Worm (Caenorhabditis elegans) whole organism, early embryonic: ENCODE measurements around the gene mac-1.

Source experiments
- B0310.2 ChIP-seq: sonication (generic microtip); optimal IDR thresholded peaks from 2 replicates; lab custom pipeline; 2016; ENCODE audit warnings: mild to moderate bottlenecking, missing genetic modification characterization, missing compliant biosample characterization
- F13C5.2 ChIP-seq: sonication (generic microtip); optimal IDR thresholded peaks from 2 replicates; lab custom pipeline; 2017; ENCODE audit warnings: mild to moderate bottlenecking, missing genetic modification characterization, inconsistent platforms, missing compliant biosample characterization
- aly-1 ChIP-seq: sonication (generic microtip); optimal IDR thresholded peaks from 2 replicates; lab custom pipeline; 2016; ENCODE audit warnings: missing genetic modification characterization, missing compliant biosample characterization
- ama-1 ChIP-seq: fragments of 150-350 bp; optimal IDR thresholded peaks from 2 replicates; lab custom pipeline; 2014
- ceh-13 ChIP-seq: fragments of 200-800 bp; sonication (Bioruptor generic); optimal IDR thresholded peaks from 2 replicates; lab custom pipeline; 2018; ENCODE audit warnings: mild to moderate bottlenecking, missing genetic modification characterization, missing compliant biosample characterization
- ceh-36 ChIP-seq: sonication (generic microtip); optimal IDR thresholded peaks from 2 replicates; lab custom pipeline; 2016; ENCODE audit warnings: missing genetic modification characterization, inconsistent platforms, missing compliant biosample characterization
- ets-7 ChIP-seq: sonication (generic microtip); optimal IDR thresholded peaks from 2 replicates; lab custom pipeline; 2016; ENCODE audit warnings: missing genotype, missing genetic modification characterization, missing compliant biosample characterization
- flt-1 ChIP-seq: fragments of 200-800 bp; sonication (Bioruptor generic); IDR thresholded peaks from 2 replicates; pipeline ENCODE4 v1.3.6; 2022; ENCODE audit warnings: missing genetic modification characterization, missing compliant biosample characterization
- hmbx-1 ChIP-seq: sonication (generic microtip); optimal IDR thresholded peaks from 2 replicates; lab custom pipeline; 2016; ENCODE audit warnings: mild to moderate bottlenecking, missing genetic modification characterization, missing compliant biosample characterization
- hmg-4 ChIP-seq: fragments of 200-800 bp; sonication (Bioruptor generic); optimal IDR thresholded peaks from 2 replicates; lab custom pipeline; 2018; ENCODE audit warnings: mild to moderate bottlenecking, missing genetic modification characterization, missing compliant biosample characterization
- hnd-1 ChIP-seq: sonication (generic microtip); optimal IDR thresholded peaks from 2 replicates; lab custom pipeline; 2016; ENCODE audit warnings: missing genetic modification characterization, missing compliant biosample characterization
- pes-1 ChIP-seq: fragments of 200-800 bp; sonication (Bioruptor generic); IDR thresholded peaks from 2 replicates; pipeline ENCODE4 v1.3.6; 2022; ENCODE audit warnings: missing genetic modification reagents, missing genetic modification characterization, missing compliant biosample characterization
- scrt-1 ChIP-seq: fragments of 200-800 bp; sonication (Bioruptor generic); IDR thresholded peaks from 2 replicates; pipeline ENCODE4 v1.3.6; 2022; ENCODE audit warnings: missing genetic modification characterization, missing compliant biosample characterization
- sea-1 ChIP-seq: fragments of 200-800 bp; sonication (Bioruptor generic); conservative IDR thresholded peaks from 2 replicates; pipeline ENCODE4 v1.3.6; 2022; ENCODE audit warnings: missing genetic modification characterization, missing compliant biosample characterization
- tbx-11 ChIP-seq: fragments of 200-800 bp; sonication (Bioruptor generic); IDR thresholded peaks from 2 replicates; pipeline ENCODE4 v1.3.6; 2022; ENCODE audit warnings: missing genetic modification characterization, missing compliant biosample characterization
- tbx-37 ChIP-seq: fragments of 200-800 bp; sonication (Bioruptor generic); conservative IDR thresholded peaks from 2 replicates; pipeline ENCODE4 v1.3.6; 2022; ENCODE audit warnings: missing genetic modification reagents, missing genetic modification characterization, missing compliant biosample characterization
- tra-4 ChIP-seq: sonication (generic microtip); optimal IDR thresholded peaks from 2 replicates; lab custom pipeline; 2017; ENCODE audit warnings: missing genetic modification characterization, missing compliant biosample characterization

mac-1 gene

DNA sequence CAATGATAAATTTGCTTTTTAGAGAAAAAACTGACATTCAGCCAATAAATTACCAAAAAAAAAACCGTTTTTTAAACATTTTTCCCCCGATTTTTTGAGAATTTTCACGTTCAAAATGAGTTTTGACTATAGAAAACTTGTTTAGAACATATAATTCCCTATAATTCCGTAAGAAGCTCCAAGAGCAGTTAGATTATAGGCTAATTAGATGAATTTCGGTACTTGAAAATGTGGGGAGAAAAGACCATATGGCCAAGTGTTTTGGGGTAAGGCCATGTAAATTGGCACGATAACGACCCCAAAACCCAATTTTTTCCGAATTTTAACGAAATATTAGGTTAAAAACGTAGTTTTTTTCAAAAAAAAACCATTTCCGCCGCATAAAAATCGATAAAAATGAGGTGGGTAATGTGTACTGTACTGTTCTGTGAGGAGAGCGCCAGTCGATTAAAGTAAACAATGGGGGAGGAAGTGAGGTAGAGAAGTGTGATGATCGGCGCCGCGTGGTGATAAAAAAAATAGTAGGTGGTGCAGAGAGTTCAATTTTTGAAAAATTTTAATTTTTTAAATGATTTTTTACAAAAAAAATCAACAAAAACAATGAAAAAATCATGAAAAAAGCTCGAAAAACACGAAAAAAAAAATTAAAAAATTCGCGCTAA is 12.5 kb upstream of the mac-1 start:
- TF ChIP-seq ets-7 (no peak), tra-4 (tag; lab: Kevin White, UChicago) (no peak), pes-1 (GFP tag; lab: Robert Waterston, UW) (no peak), aly-1 (no peak), flt-1 (GFP tag; lab: Robert Waterston, UW) (no peak), tbx-11 (GFP tag; lab: Robert Waterston, UW) (no peak), sea-1 (GFP tag; lab: Robert Waterston, UW) (no peak), ceh-36 (tag; lab: Kevin White, UChicago) (no peak), scrt-1 (no peak), B0310.2 (tag; lab: Kevin White, UChicago) (no peak), ama-1 (lab: Kevin White, UChicago) (no peak), tbx-37 (GFP tag; lab: Robert Waterston, UW) (no peak), hmg-4 (GFP tag; lab: Kevin White, UChicago) (no peak), hmbx-1 (tag; lab: Kevin White, UChicago) (no peak), hnd-1 (tag; lab: Kevin White, UChicago) (no peak), ceh-13 (GFP tag; lab: Kevin White, UChicago) (no peak), F13C5.2 (tag; lab: Kevin White, UChicago) (no peak)

DNA sequence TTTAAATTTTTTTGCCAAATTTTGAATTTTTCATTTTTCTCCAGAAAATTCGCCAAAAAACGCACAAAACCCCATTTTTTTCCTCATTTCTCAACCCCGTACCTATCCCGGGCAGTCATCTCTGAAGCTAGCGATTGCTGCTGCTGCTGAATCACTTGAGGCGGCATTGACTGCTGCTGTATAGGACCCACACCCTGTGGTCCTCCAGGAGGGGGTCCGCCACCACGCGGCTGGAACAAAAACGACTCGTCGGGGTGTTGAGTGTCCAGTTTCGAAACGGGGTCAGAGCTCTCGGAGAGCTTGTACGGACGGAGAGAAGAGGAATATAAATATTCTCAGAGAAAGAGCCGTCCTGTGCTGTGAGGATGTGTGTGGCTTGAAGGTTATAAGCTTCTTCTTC is 9.6 kb upstream of the mac-1 start, which contains the start of gene sam-10:
Gene sam-10 (minus strand): TSS at position 167 of the 400 bp plus-strand sequence.
- TF ChIP-seq B0310.2 (tag; lab: Kevin White, UChicago) (no peak), tra-4 (tag; lab: Kevin White, UChicago) (no peak), tbx-37 (GFP tag; lab: Robert Waterston, UW) (no peak), ceh-13 (GFP tag; lab: Kevin White, UChicago) (no peak), ceh-36 (tag; lab: Kevin White, UChicago) (no peak), hnd-1 (tag; lab: Kevin White, UChicago) (no peak), hmg-4 (GFP tag; lab: Kevin White, UChicago) (no peak), tbx-11 (GFP tag; lab: Robert Waterston, UW) (no peak), pes-1 (GFP tag; lab: Robert Waterston, UW) (no peak), sea-1 (GFP tag; lab: Robert Waterston, UW) (no peak), scrt-1 (no peak), aly-1 (no peak), hmbx-1 (tag; lab: Kevin White, UChicago) (no peak), flt-1 (GFP tag; lab: Robert Waterston, UW) (no peak), F13C5.2 (tag; lab: Kevin White, UChicago) (no peak), ama-1 (lab: Kevin White, UChicago) (no peak), ets-7 (no peak)

DNA sequence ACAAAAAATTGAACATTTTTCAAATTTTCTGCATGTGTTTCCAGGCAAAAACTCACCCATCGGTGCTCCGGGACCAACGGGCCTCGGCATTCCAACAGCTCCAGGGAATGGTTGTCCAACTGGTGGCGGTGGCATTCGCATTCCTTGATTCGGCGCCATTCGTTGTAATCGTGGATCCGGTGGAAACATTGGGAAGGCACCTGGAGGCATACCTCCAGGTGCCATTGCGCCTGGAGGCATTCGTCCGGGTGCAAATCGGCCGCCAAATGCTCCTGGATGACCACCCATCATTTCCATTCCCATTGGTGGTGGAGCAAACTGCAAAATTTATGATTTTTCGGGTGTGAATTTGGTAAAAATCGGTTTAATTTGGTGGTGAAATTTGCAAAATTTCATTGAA is 5.8 kb upstream of the mac-1 start:
- TF ChIP-seq ceh-36 (tag; lab: Kevin White, UChicago) (no peak), F13C5.2 (tag; lab: Kevin White, UChicago) (no peak), hmg-4 (GFP tag; lab: Kevin White, UChicago) (no peak), tra-4 (tag; lab: Kevin White, UChicago) (no peak), B0310.2 (tag; lab: Kevin White, UChicago) (no peak), hnd-1 (tag; lab: Kevin White, UChicago) (no peak), scrt-1 (no peak), ama-1 (lab: Kevin White, UChicago) (no peak), ceh-13 (GFP tag; lab: Kevin White, UChicago) (no peak), tbx-37 (GFP tag; lab: Robert Waterston, UW) (no peak), sea-1 (GFP tag; lab: Robert Waterston, UW) (no peak), hmbx-1 (tag; lab: Kevin White, UChicago) (no peak)

DNA sequence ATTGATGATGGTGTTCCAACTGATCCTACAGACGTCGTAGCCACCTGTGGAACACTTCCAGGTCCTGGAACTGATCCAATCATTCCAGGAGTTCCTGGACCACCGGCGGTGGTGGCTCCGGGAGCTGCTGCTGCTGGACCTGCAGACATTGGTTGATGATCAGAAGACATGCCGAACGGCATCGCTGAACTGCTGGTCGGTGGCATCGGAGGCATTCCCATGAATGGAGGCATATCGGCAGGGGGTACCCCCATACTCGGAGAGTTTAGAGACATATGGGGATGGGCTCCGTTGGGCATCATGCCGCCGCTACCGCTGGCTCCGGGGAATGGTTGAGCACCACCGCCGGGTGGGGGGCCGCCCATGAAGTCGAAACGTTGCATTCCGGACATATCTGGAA is 4.6 kb upstream of the mac-1 start:
- TF ChIP-seq flt-1 (GFP tag; lab: Robert Waterston, UW) = no peak
- TF ChIP-seq hmg-4 (GFP tag; lab: Kevin White, UChicago) = no peak
- TF ChIP-seq ama-1 (lab: Kevin White, UChicago) = peak; percentile 24
- TF ChIP-seq scrt-1 = no peak
- TF ChIP-seq aly-1 = peak; percentile 25

- TF ChIP-seq aly-1 (no peak), ama-1 (lab: Kevin White, UChicago) (peak; percentile 78), scrt-1 (no peak), F13C5.2 (tag; lab: Kevin White, UChicago) (no peak), ceh-13 (GFP tag; lab: Kevin White, UChicago) (no peak)
Measured at ce11 chrII:13321235-13321634, 524 bp upstream of the mac-1 start.

DNA sequence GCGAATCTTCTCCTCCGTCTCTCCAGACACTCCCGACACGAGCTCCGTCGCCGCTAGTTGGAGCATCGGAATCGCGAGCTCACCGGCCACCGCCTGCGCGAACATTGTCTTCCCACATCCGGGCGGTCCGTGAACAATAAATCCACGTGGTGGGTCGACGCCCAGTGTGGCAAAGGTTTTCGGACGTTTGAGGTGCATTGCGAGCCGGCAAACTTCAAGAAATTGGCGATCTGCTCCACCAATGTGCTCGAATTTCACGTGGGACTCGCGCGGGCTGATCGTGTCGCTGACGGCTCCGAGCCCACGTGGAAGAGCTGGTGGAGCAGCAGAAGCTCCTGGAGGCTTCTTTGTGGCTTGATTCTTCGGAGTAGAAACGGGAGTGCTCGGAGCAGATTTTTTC is 4.1 kb downstream of the mac-1 start:
- TF ChIP-seq F13C5.2 (tag; lab: Kevin White, UChicago) = no peak
- no peak for TF ChIP-seq ceh-36 (tag; lab: Kevin White, UChicago)
- TF ChIP-seq tra-4 (tag; lab: Kevin White, UChicago) = no peak
- TF ChIP-seq hmbx-1 (tag; lab: Kevin White, UChicago) = no peak
- no peak for TF ChIP-seq B0310.2 (tag; lab: Kevin White, UChicago)
- TF ChIP-seq hnd-1 (tag; lab: Kevin White, UChicago) = no peak
- TF ChIP-seq scrt-1 = no peak
- TF ChIP-seq tbx-11 (GFP tag; lab: Robert Waterston, UW) = no peak
- TF ChIP-seq flt-1 (GFP tag; lab: Robert Waterston, UW) = no peak
- no peak for TF ChIP-seq hmg-4 (GFP tag; lab: Kevin White, UChicago)
- TF ChIP-seq ets-7 = no peak
- no peak for TF ChIP-seq ceh-13 (GFP tag; lab: Kevin White, UChicago)
- no peak for TF ChIP-seq sea-1 (GFP tag; lab: Robert Waterston, UW)
- no peak for TF ChIP-seq tbx-37 (GFP tag; lab: Robert Waterston, UW)
- TF ChIP-seq aly-1 = no peak
- no peak for TF ChIP-seq ama-1 (lab: Kevin White, UChicago)
- TF ChIP-seq pes-1 (GFP tag; lab: Robert Waterston, UW) = no peak
